Worm (Caenorhabditis elegans): ENCODE results near the gene pgp-9.

The pgp-9 gene

ce11 chrV:17755592-17755991 is at the start of gene pgp-9:
Gene pgp-9 (plus strand): TSS chrV:17755892.
- TF ChIP-seq php-3 (GFP tag; IDR thresholded peaks at IDR 0.05): no peak
- no peak for TF ChIP-seq zip-11 (GFP tag; IDR thresholded peaks at IDR 0.05)
- TF ChIP-seq jun-1 (tag; optimal IDR thresholded peaks at IDR 0.05): no peak
- no peak for TF ChIP-seq ZK546.5 (tag; optimal IDR thresholded peaks at IDR 0.05)
- no peak for TF ChIP-seq vab-7 (GFP tag; IDR thresholded peaks at IDR 0.05)
- peak; percentile 71 for TF ChIP-seq aha-1 (tag)
- no peak for TF ChIP-seq lir-3 (tag; optimal IDR thresholded peaks at IDR 0.05)

ce11 chrV:17706217-17706806 is 49.4 kb upstream of the pgp-9 start:
- TF ChIP-seq pqm-1 (tag; optimal IDR thresholded peaks at IDR 0.05) (no peak), aha-1 (tag) (peak; percentile 92), unc-62 (GFP tag; optimal IDR thresholded peaks at IDR 0.05 in 1 of 2) (peak in 1 of 2 experiments; percentile 94), unc-62 (tag; optimal IDR thresholded peaks at IDR 0.05) (no peak)

- TF ChIP-seq mdl-1 (tag; optimal IDR thresholded peaks at IDR 0.05) (no peak), lin-13 (GFP tag; optimal IDR thresholded peaks at IDR 0.05) (no peak), fos-1 (tag; optimal IDR thresholded peaks at IDR 0.05) (no peak), nhr-10 (tag; optimal IDR thresholded peaks at IDR 0.05) (no peak)
These were observed 48.7 kb upstream of the pgp-9 start, which contains the start of gene srh-31 for ce11 chrV:17707022-17707421. Gene srh-31 (plus strand): TSS chrV:17707322.

ce11 chrV:17712349-17712748 is 43.3 kb upstream of the pgp-9 start:
- TF ChIP-seq zip-2 (tag; optimal IDR thresholded peaks at IDR 0.05): no peak
- no peak for TF ChIP-seq lir-3 (tag; optimal IDR thresholded peaks at IDR 0.05)
- TF ChIP-seq aha-1 (tag): peak; percentile 58
- TF ChIP-seq set-16 (GFP tag; IDR thresholded peaks at IDR 0.05): peak; percentile 60
- TF ChIP-seq lin-29 (GFP tag; IDR thresholded peaks at IDR 0.05): no peak
- no peak for TF ChIP-seq nhr-25 (tag; optimal IDR thresholded peaks at IDR 0.05; ENCODE audit: borderline replicate concordance, insufficient read depth)

ce11 chrV:17714330-17714729 is 41.4 kb upstream of the pgp-9 start, which contains the start of gene twk-33:
Gene twk-33 (minus strand): TSS chrV:17714377.
- TF ChIP-seq F26F4.8 (GFP tag; conservative IDR thresholded peaks at IDR 0.05): no peak
- TF ChIP-seq tra-1 (GFP tag; IDR thresholded peaks at IDR 0.05): peak; percentile 68; the same call in 1 of the 2 replicates
- peak; percentile 91 for TF ChIP-seq nhr-28 (tag; optimal IDR thresholded peaks at IDR 0.05)
- no peak for TF ChIP-seq mep-1 (tag; optimal IDR thresholded peaks at IDR 0.05)
- peak; percentile 83 for TF ChIP-seq dmd-6 (GFP tag; IDR thresholded peaks at IDR 0.05)
- peak; percentile 14 for TF ChIP-seq cey-2 (tag; optimal IDR thresholded peaks at IDR 0.05; ENCODE audit: borderline replicate concordance, insufficient read depth)
- TF ChIP-seq nhr-10 (tag; optimal IDR thresholded peaks at IDR 0.05): no peak
- no peak for TF ChIP-seq nhr-25 (tag; optimal IDR thresholded peaks at IDR 0.05; ENCODE audit: borderline replicate concordance, insufficient read depth)
- TF ChIP-seq lin-1 (GFP tag; IDR thresholded peaks at IDR 0.05): peak; percentile 33; the same call in 1 of the 2 replicates
- no peak for TF ChIP-seq nhr-6 (tag; optimal IDR thresholded peaks at IDR 0.05)
- TF ChIP-seq nhr-77 (tag; optimal IDR thresholded peaks at IDR 0.05): peak; percentile 44
- TF ChIP-seq egl-27 (tag; optimal IDR thresholded peaks at IDR 0.05): no peak
- TF ChIP-seq hlh-11 (tag; optimal IDR thresholded peaks at IDR 0.05): peak; percentile 62
- no peak for TF ChIP-seq mdl-1 (tag; optimal IDR thresholded peaks at IDR 0.05)
- TF ChIP-seq pqm-1 (tag; optimal IDR thresholded peaks at IDR 0.05): peak; percentile 99
- TF ChIP-seq lin-15B (tag; optimal IDR thresholded peaks at IDR 0.05): no peak
- TF ChIP-seq saeg-2 (GFP tag; IDR thresholded peaks at IDR 0.05): no peak
- peak; percentile 61; the same call in 1 of the 2 replicates for TF ChIP-seq php-3 (GFP tag; IDR thresholded peaks at IDR 0.05)
- TF ChIP-seq madf-5 (GFP tag; IDR thresholded peaks at IDR 0.05): no peak
- no peak for TF ChIP-seq ceh-28 (tag; optimal IDR thresholded peaks at IDR 0.05)
- TF ChIP-seq daf-16 (GFP tag; optimal IDR thresholded peaks at IDR 0.05): no peak
- peak; percentile 63 for TF ChIP-seq daf-16 (tag; optimal IDR thresholded peaks at IDR 0.05)
- no peak for TF ChIP-seq nhr-42 (GFP tag; IDR thresholded peaks at IDR 0.05)
- TF ChIP-seq ces-1 (GFP tag; optimal IDR thresholded peaks at IDR 0.05): no peak

Measured in whole organism, L4 larva.